Fruit fly (Drosophila melanogaster): ENCODE results near the gene CG14711.

CG14711 gene

dm6 chr3R:11650105-11651039 is 27.2 kb downstream of the CG14711 start, which contains the start of the genes Csk and Elp1 (continued):
- no peak for TF ChIP-seq tna (GFP tag; IDR thresholded peaks at IDR 0.05; ENCODE audit: partially characterized antibody)
- no peak for TF ChIP-seq gce (GFP tag; IDR thresholded peaks at IDR 0.05)
- TF ChIP-seq CG9932 (GFP tag; IDR thresholded peaks at IDR 0.05), result peak; percentile 69
- peak; percentile 88 for TF ChIP-seq CG3847 (GFP tag; IDR thresholded peaks at IDR 0.05)
- no peak for TF ChIP-seq ttk (GFP tag; IDR thresholded peaks at IDR 0.05)
- no peak for TF ChIP-seq CG6683 (GFP tag; optimal IDR thresholded peaks at IDR 0.05)
- TF ChIP-seq CG12942 (GFP tag; optimal IDR thresholded peaks at IDR 0.05), result peak; percentile 56
- no peak for TF ChIP-seq ranshi (GFP tag; IDR thresholded peaks at IDR 0.05)
- TF ChIP-seq sens-2 (GFP tag; IDR thresholded peaks at IDR 0.05), result no peak
- no peak for TF ChIP-seq tll (GFP tag; optimal IDR thresholded peaks at IDR 0.05)
- no peak for TF ChIP-seq CG3163 (GFP tag; optimal IDR thresholded peaks at IDR 0.05)
- no peak for TF ChIP-seq Atf3 (GFP tag; optimal IDR thresholded peaks at IDR 0.05)
- peak; percentile 39 for TF ChIP-seq kni (GFP tag; optimal IDR thresholded peaks at IDR 0.05)
- peak; percentile 62 for TF ChIP-seq CG13123 (GFP tag; optimal IDR thresholded peaks at IDR 0.05)
- no peak for TF ChIP-seq NC2β (GFP tag; optimal IDR thresholded peaks at IDR 0.05)
- no peak for TF ChIP-seq CG11695 (GFP tag; IDR thresholded peaks at IDR 0.05)
- TF ChIP-seq CG11504 (tag; optimal IDR thresholded peaks at IDR 0.05), result peak; percentile 75
- TF ChIP-seq pros (GFP tag; optimal IDR thresholded peaks at IDR 0.05), result no peak
- TF ChIP-seq emc (GFP tag; optimal IDR thresholded peaks at IDR 0.05), result no peak
- peak; percentile 39 to 52 for TF ChIP-seq Pdp1 (GFP tag; optimal IDR thresholded peaks at IDR 0.05)
- TF ChIP-seq rib (GFP tag; IDR thresholded peaks at IDR 0.05), result no peak
- peak; percentile 37; the same call in 1 of the 3 replicates for TF ChIP-seq CG34422 (GFP tag; IDR thresholded peaks at IDR 0.05)
- TF ChIP-seq CG4282 (GFP tag; optimal IDR thresholded peaks at IDR 0.05), result no peak
- peak; percentile 74 for TF ChIP-seq CG4424 (GFP tag; optimal IDR thresholded peaks at IDR 0.05)
- TF ChIP-seq CG7987 (GFP tag; optimal IDR thresholded peaks at IDR 0.05), result no peak
- no peak for TF ChIP-seq CG43689 (GFP tag; IDR thresholded peaks at IDR 0.05)
- no peak for TF ChIP-seq CG17568 (GFP tag; optimal IDR thresholded peaks at IDR 0.05)
- TF ChIP-seq CG13894 (tag; optimal IDR thresholded peaks at IDR 0.05), result peak; percentile 50
- TF ChIP-seq lola (GFP tag; optimal IDR thresholded peaks at IDR 0.05), result peak in 1 of 3 experiments; percentile 63
- peak; percentile 56 for TF ChIP-seq Ssrp (tag; optimal IDR thresholded peaks at IDR 0.05)
- TF ChIP-seq CG4404 (GFP tag; IDR thresholded peaks at IDR 0.05), result no peak
- peak; percentile 73 for TF ChIP-seq Dek (tag; optimal IDR thresholded peaks at IDR 0.05)
- TF ChIP-seq gcm2 (GFP tag; optimal IDR thresholded peaks at IDR 0.05), result no peak
- TF ChIP-seq hth (optimal IDR thresholded peaks at IDR 0.05), result no peak
- peak in 1 of 2 experiments; percentile 50 for TF ChIP-seq eve (GFP tag; optimal IDR thresholded peaks at IDR 0.05)
- no peak for TF ChIP-seq gsb (GFP tag; IDR thresholded peaks at IDR 0.05)
- peak; percentile 53 for TF ChIP-seq CG1233 (GFP tag; optimal IDR thresholded peaks at IDR 0.05)
- no peak for TF ChIP-seq CG2889 (GFP tag; IDR thresholded peaks at IDR 0.05)
- no peak for TF ChIP-seq Doc2 (GFP tag; IDR thresholded peaks at IDR 0.05)
- TF ChIP-seq pb (GFP tag; optimal IDR thresholded peaks at IDR 0.05), result no peak
- no peak for TF ChIP-seq CG15073 (GFP tag; optimal IDR thresholded peaks at IDR 0.05)
- TF ChIP-seq CG13296 (GFP tag; optimal IDR thresholded peaks at IDR 0.05), result peak; percentile 47
- no peak for TF ChIP-seq CG7928 (GFP tag; optimal IDR thresholded peaks at IDR 0.05)
- peak; percentile 14 for TF ChIP-seq CG9609 (GFP tag; optimal IDR thresholded peaks at IDR 0.05)
- TF ChIP-seq Mes4 (GFP tag; optimal IDR thresholded peaks at IDR 0.05), result no peak
- TF ChIP-seq CG7271 (tag; optimal IDR thresholded peaks at IDR 0.05), result no peak
- no peak for TF ChIP-seq CG3838 (GFP tag; optimal IDR thresholded peaks at IDR 0.05)
- peak; percentile 36 for TF ChIP-seq CHES-1-like (GFP tag; optimal IDR thresholded peaks at IDR 0.05)
- TF ChIP-seq CG9437 (GFP tag; optimal IDR thresholded peaks at IDR 0.05), result peak; percentile 48

Data from whole organism, embryonic.